Worm (Caenorhabditis elegans) whole organism, L2 larva: ENCODE data around the gene far-8.

Experiments used
- aly-2 ChIP-seq: fragments of 150-350 bp; optimal IDR thresholded peaks from 2 replicates; lab custom pipeline; 2014; ENCODE audit warnings: missing biosample characterization, missing genetic modification characterization
- ama-1 ChIP-seq: fragments of 150-350 bp; optimal IDR thresholded peaks from 2 replicates; lab custom pipeline; 2018; ENCODE audit warnings: inconsistent platforms
- ceh-82 ChIP-seq: fragments of 150-350 bp; optimal IDR thresholded peaks from 2 replicates; lab custom pipeline; 2014; ENCODE audit warnings: missing biosample characterization, missing genetic modification characterization
- egl-27 ChIP-seq: sonication (generic microtip); optimal IDR thresholded peaks from 3 replicates; lab custom pipeline; 2017; ENCODE audit warnings: missing biosample characterization, missing genetic modification reagents, missing genetic modification characterization
- elt-1 ChIP-seq: fragments of 150-350 bp; optimal IDR thresholded peaks from 2 replicates; lab custom pipeline; 2014; ENCODE audit warnings: missing biosample characterization, missing genetic modification characterization
- lin-39 ChIP-seq: fragments of 150-350 bp; optimal IDR thresholded peaks from 2 replicates; lab custom pipeline; 2014; ENCODE audit warnings: missing biosample characterization, missing genetic modification reagents, missing genetic modification characterization
- lsy-2 ChIP-seq, 2 experiments: fragments of 150-350 bp in 1 of 2; sonication (generic microtip) in 1 of 2; optimal IDR thresholded peaks; 2 replicates each; lab custom pipeline; 2014 to 2017; ENCODE audit warnings: missing biosample characterization in 2 of 2, missing genetic modification characterization in 2 of 2
- nhr-11 ChIP-seq: fragments of 150-350 bp; optimal IDR thresholded peaks from 2 replicates; lab custom pipeline; 2014; ENCODE audit warnings: missing biosample characterization, missing genetic modification characterization
- nhr-12 ChIP-seq: fragments of 150-350 bp; optimal IDR thresholded peaks from 2 replicates; lab custom pipeline; 2014; ENCODE audit warnings: missing biosample characterization, missing genetic modification characterization
- nhr-77 ChIP-seq: fragments of 150-350 bp; optimal IDR thresholded peaks from 2 replicates; lab custom pipeline; 2014; ENCODE audit warnings: missing biosample characterization, missing genetic modification characterization
- skn-1 ChIP-seq: sonication (generic microtip); optimal IDR thresholded peaks from 2 replicates; lab custom pipeline; 2017; ENCODE audit warnings: missing biosample characterization, missing genetic modification characterization
- unc-39 ChIP-seq: fragments of 150-350 bp; optimal IDR thresholded peaks from 2 replicates; lab custom pipeline; 2014; ENCODE audit warnings: missing biosample characterization, missing genetic modification characterization
- ztf-11 ChIP-seq: sonication (generic microtip); optimal IDR thresholded peaks from 2 replicates; lab custom pipeline; 2017; ENCODE audit warnings: missing biosample characterization, missing genetic modification characterization

DNA sequence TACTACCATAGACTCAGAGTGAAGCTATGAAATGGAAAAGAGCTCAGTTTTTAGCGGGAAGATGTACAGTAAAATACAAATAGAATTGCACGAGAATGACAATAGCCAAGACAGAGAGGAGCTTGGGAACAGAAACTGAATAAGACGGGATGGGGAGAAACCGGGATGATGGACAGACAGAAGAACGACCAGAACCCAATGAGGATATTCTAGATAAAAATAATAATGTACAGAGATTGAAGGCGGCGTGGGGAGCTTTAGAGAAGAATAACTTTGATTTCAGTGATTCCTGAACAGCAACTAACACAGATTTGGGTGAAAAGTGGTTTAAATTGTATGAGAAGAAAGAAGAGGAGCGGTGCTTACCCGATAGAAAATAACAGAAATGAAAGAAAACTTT, 38.7 kb downstream of the far-8 start:
- TF ChIP-seq nhr-11 (tag; lab: Kevin White, UChicago) = no peak
- no peak for TF ChIP-seq egl-27
- TF ChIP-seq skn-1 (tag; lab: Kevin White, UChicago) = no peak
- no peak for TF ChIP-seq aly-2 (tag; lab: Kevin White, UChicago)
- TF ChIP-seq nhr-77 (tag; lab: Kevin White, UChicago) = no peak
- no peak for TF ChIP-seq nhr-12 (tag; lab: Kevin White, UChicago)
- no peak for TF ChIP-seq ceh-82 (tag; lab: Kevin White, UChicago)
- TF ChIP-seq lin-39 (tag; lab: Kevin White, UChicago) = no peak
- TF ChIP-seq ama-1 (lab: Kevin White, UChicago) = no peak
- no peak for TF ChIP-seq ztf-11 (tag; lab: Kevin White, UChicago)
- TF ChIP-seq lsy-2 (tag; optimal IDR thresholded peaks at IDR 0.05; lab: Kevin White, UChicago) = no peak
- TF ChIP-seq unc-39 = no peak
- TF ChIP-seq elt-1 (tag; lab: Kevin White, UChicago) = no peak
